Worm (Caenorhabditis elegans): ENCODE results near the gene D1022.4.

Gene D1022.4

DNA sequence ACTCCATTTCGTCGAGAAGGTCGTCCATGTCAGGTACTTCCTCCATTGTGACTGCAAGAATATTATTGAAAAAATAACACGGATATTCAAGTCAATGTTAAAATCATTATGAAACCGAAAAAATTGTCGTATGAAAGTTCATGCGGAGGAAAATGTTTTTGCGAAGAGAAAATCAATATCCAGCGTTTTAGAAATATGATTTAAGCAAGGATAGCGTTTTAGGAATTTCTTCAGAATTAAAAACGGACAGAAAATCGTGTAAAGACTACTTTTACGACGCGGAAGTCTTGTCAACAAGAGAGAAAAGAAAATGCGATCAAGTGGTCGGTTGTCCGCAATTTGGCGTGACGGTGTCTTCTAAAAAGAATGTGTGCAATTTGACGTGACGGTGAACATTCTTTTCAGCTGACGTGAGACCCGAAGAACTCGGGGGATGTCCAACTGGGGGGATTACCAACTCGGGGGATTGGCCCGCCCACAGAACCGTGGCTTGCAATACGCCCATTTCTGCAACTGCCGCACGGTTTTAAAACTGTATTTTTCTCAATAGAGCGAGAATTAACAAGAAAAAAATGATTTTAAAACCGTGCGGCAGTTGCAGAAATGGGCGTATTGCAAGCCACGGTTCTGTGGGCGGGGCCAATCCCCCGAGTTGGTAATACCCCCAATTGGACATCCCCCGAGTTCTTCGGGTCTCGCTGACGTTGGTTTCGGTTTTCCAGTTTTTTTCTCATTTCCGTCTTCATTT is 21.6 kb upstream of the D1022.4 start, which contains the start of the genes aka-1 and ubc-6 (continued):
- TF ChIP-seq spr-3 (GFP tag; optimal IDR thresholded peaks at IDR 0.05) (peak; percentile 32), mdl-1 (tag; optimal IDR thresholded peaks at IDR 0.05) (peak; percentile 27 to 61), lin-13 (GFP tag; optimal IDR thresholded peaks at IDR 0.05) (peak; percentile 75), D1046.2 (GFP tag; IDR thresholded peaks at IDR 0.05) (peak; percentile 94), spr-1 (tag; optimal IDR thresholded peaks at IDR 0.05) (peak; percentile 86), zip-2 (tag; optimal IDR thresholded peaks at IDR 0.05) (peak; percentile 23), lim-7 (GFP tag; IDR thresholded peaks at IDR 0.05) (peak; percentile 70), ceh-44 (GFP tag; IDR thresholded peaks at IDR 0.05) (peak; percentile 88), daf-8 (GFP tag; IDR thresholded peaks at IDR 0.05) (no peak), nhr-237 (tag; optimal IDR thresholded peaks at IDR 0.05) (no peak), unc-62 (GFP tag; optimal IDR thresholded peaks at IDR 0.05 in 1 of 2) (peak in 1 of 2 experiments; percentile 90), unc-62 (tag; optimal IDR thresholded peaks at IDR 0.05) (no peak), nhr-41 (GFP tag; IDR thresholded peaks at IDR 0.05) (peak; percentile 61; the same call in 1 of the 2 replicates), set-16 (GFP tag; IDR thresholded peaks at IDR 0.05) (peak; percentile 73), lin-1 (GFP tag; IDR thresholded peaks at IDR 0.05) (peak; percentile 87), aly-2 (tag; optimal IDR thresholded peaks at IDR 0.05) (no peak), fos-1 (tag; optimal IDR thresholded peaks at IDR 0.05) (no peak), egl-27 (tag; optimal IDR thresholded peaks at IDR 0.05) (no peak), mxl-3 (GFP tag; optimal IDR thresholded peaks at IDR 0.05) (peak; percentile 83), nhr-10 (tag; optimal IDR thresholded peaks at IDR 0.05) (peak; percentile 56), T20F7.1 (GFP tag; optimal IDR thresholded peaks at IDR 0.05) (peak; percentile 89), zip-11 (GFP tag; IDR thresholded peaks at IDR 0.05) (no peak), rbr-2 (tag; optimal IDR thresholded peaks at IDR 0.05) (peak; percentile 93), ztf-11 (tag; optimal IDR thresholded peaks at IDR 0.05) (no peak), nhr-48 (tag; optimal IDR thresholded peaks at IDR 0.05) (peak; percentile 82), dpl-1 (GFP tag; optimal IDR thresholded peaks at IDR 0.05) (peak; percentile 63), Y48G9A.11 (GFP tag; IDR thresholded peaks at IDR 0.05) (peak; percentile 90), gei-8 (GFP tag; optimal IDR thresholded peaks at IDR 0.05) (peak; percentile 11), hlh-11 (tag; optimal IDR thresholded peaks at IDR 0.05) (peak; percentile 98), ctbp-1 (GFP tag; IDR thresholded peaks at IDR 0.05) (peak; percentile 95)

ce11 chrII:7469318-7469717 is 12.2 kb upstream of the D1022.4 start:
- TF ChIP-seq nhr-237 (tag; optimal IDR thresholded peaks at IDR 0.05) (no peak), fkh-10 (GFP tag; optimal IDR thresholded peaks at IDR 0.05) (peak; percentile 64), ces-1 (GFP tag; optimal IDR thresholded peaks at IDR 0.05) (peak; percentile 40)

- TF ChIP-seq nhr-28 (tag; optimal IDR thresholded peaks at IDR 0.05) (no peak), ztf-7 (tag; optimal IDR thresholded peaks at IDR 0.05) (no peak), ZK546.5 (tag; optimal IDR thresholded peaks at IDR 0.05) (no peak), F26F4.8 (GFP tag; conservative IDR thresholded peaks at IDR 0.05) (no peak), R02D3.7 (tag; optimal IDR thresholded peaks at IDR 0.05) (no peak), madf-9 (GFP tag; conservative IDR thresholded peaks at IDR 0.05) (no peak), ceh-82 (tag; optimal IDR thresholded peaks at IDR 0.05) (no peak), nhr-25 (tag; optimal IDR thresholded peaks at IDR 0.05; ENCODE audit: borderline replicate concordance, insufficient read depth) (no peak), pha-4 (GFP tag; IDR thresholded peaks at IDR 0.05) (no peak), pha-4 (tag; optimal IDR thresholded peaks at IDR 0.05) (no peak), D1046.2 (GFP tag; IDR thresholded peaks at IDR 0.05) (no peak), snpc-4 (tag; optimal IDR thresholded peaks at IDR 0.05) (no peak), nhr-237 (tag; optimal IDR thresholded peaks at IDR 0.05) (no peak), sdz-12 (GFP tag; optimal IDR thresholded peaks at IDR 0.05) (no peak), daf-8 (GFP tag; IDR thresholded peaks at IDR 0.05) (no peak)
Measured at ce11 chrII:7465519-7465918, 8.4 kb upstream of the D1022.4 start, which contains the start of gene sro-1. sro-1 (minus strand) TSS chrII:7465619.
